Fruit fly (Drosophila melanogaster): ENCODE data around the gene side-IV.

side-IV gene

DNA sequence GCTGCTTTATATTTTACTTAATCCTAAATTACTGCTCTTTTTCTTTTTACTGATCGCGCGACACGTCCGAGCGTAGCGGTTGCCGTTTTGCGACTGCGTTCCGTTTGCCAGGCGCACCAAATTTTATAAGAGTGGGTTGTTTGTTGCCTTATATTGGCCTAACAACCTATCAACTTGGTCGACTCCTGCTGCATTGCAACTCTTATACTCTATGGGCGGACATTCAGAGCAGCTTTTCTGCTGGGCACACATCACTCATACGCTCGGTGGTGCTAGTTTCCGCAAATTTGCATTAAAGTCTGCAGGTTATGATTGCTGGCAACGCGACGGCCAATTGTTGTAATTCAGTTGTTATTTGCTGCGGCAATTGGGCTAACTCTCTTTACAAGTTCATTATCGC lies 35.2 kb upstream of the side-IV start, which contains the start of gene yellow-e:
yellow-e (minus strand) TSS at position 101 of the 400 bp plus-strand sequence.
- no peak for TF ChIP-seq N (GFP tag; optimal IDR thresholded peaks at IDR 0.05)
- TF ChIP-seq Dfd (GFP tag; optimal IDR thresholded peaks at IDR 0.05) = no peak
- no peak for TF ChIP-seq CG9705 (GFP tag; optimal IDR thresholded peaks at IDR 0.05)
- TF ChIP-seq psq (GFP tag; optimal IDR thresholded peaks at IDR 0.05) = no peak
- no peak for TF ChIP-seq Jra (GFP tag; optimal IDR thresholded peaks at IDR 0.05)
- TF ChIP-seq CG32264 (GFP tag; optimal IDR thresholded peaks at IDR 0.05) = no peak
- TF ChIP-seq brk (GFP tag; optimal IDR thresholded peaks at IDR 0.05) = no peak
- no peak for TF ChIP-seq dmrt93B (GFP tag; optimal IDR thresholded peaks at IDR 0.05)
- no peak for TF ChIP-seq GATAd (GFP tag; optimal IDR thresholded peaks at IDR 0.05)
- no peak for TF ChIP-seq Mio (GFP tag; optimal IDR thresholded peaks at IDR 0.05)
- TF ChIP-seq foxo (GFP tag; optimal IDR thresholded peaks at IDR 0.05) = no peak
- no peak for TF ChIP-seq Dif (GFP tag; optimal IDR thresholded peaks at IDR 0.05; ENCODE audit: partially characterized antibody)
- TF ChIP-seq h (GFP tag; optimal IDR thresholded peaks at IDR 0.05) = no peak
- TF ChIP-seq br (GFP tag; optimal IDR thresholded peaks at IDR 0.05) = no peak
- TF ChIP-seq Hr78 (GFP tag; optimal IDR thresholded peaks at IDR 0.05) = no peak
- no peak for TF ChIP-seq jim (GFP tag; optimal IDR thresholded peaks at IDR 0.05)
- no peak for TF ChIP-seq Rel (GFP tag; optimal IDR thresholded peaks at IDR 0.05)
- TF ChIP-seq Rel (tag; optimal IDR thresholded peaks at IDR 0.05) = no peak
- no peak for TF ChIP-seq Hnf4 (GFP tag; optimal IDR thresholded peaks at IDR 0.05)
- no peak for TF ChIP-seq tai (GFP tag; optimal IDR thresholded peaks at IDR 0.05)

DNA sequence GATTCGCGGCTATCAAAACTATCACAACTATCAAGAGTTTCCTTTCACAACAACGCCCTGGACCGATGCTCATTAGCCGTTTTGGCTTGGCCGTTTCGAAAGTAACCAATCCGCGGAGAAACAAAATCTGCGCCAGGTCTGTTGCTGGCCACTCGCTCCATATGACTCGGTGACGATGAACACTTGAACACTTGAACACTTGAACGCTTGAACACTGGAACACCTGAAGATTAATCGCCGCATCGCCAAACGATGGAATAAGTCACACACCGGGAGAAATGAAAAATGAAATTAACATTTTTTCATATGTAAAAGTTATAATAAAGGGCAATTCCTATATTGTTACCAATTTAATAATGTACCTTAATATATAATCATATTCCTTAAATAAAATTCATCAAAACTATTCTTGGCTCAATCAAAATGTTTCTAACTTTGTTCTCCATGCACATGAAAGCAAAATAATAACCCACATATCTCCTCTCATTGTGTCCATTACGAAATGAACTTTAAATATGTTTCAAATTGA lies 33.3 kb upstream of the side-IV start:
- TF ChIP-seq dmrt93B (GFP tag; optimal IDR thresholded peaks at IDR 0.05) (no peak), Sp1 (GFP tag; optimal IDR thresholded peaks at IDR 0.05) (no peak), lola (GFP tag; optimal IDR thresholded peaks at IDR 0.05) (no peak), fru (GFP tag; optimal IDR thresholded peaks at IDR 0.05) (no peak), sage (GFP tag; optimal IDR thresholded peaks at IDR 0.05) (no peak), dl (GFP tag; optimal IDR thresholded peaks at IDR 0.05; ENCODE audit: insufficient read depth in 1 of 2, partially characterized antibody in 2 of 2) (no peak), Rel (GFP tag; optimal IDR thresholded peaks at IDR 0.05) (no peak), Rel (tag; optimal IDR thresholded peaks at IDR 0.05) (no peak), GATAd (GFP tag; optimal IDR thresholded peaks at IDR 0.05) (no peak), dsf (GFP tag; optimal IDR thresholded peaks at IDR 0.05; ENCODE audit: borderline replicate concordance) (no peak), h (GFP tag; optimal IDR thresholded peaks at IDR 0.05) (no peak), rgr (GFP tag; optimal IDR thresholded peaks at IDR 0.05) (no peak), Hr78 (GFP tag; optimal IDR thresholded peaks at IDR 0.05) (no peak)

DNA sequence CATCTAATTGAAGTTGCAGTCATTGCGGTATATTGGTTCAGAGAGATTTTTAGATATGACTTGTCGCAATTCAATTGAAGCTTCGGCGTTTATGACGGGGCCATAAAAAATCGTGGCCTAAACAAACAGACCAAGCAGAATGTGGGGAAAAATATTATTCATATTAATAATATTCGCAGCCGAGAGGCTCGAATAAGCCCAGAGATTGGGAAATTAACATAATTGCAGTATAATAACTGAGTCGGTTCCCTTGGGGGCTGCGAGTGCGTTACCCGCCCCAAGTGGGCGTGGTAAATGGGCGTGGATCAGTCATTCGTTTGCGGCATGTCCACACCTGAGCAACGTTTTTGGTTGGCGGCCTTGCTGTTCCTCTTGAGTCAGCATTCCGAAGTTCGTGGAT lies 30.4 kb upstream of the side-IV start, which contains the start of gene Ir87a:
Ir87a (plus strand) TSS at position 301 of the 400 bp plus-strand sequence.
- TF ChIP-seq ey (GFP tag; optimal IDR thresholded peaks at IDR 0.05) (no peak), CrebA (GFP tag; optimal IDR thresholded peaks at IDR 0.05; ENCODE audit: borderline replicate concordance) (no peak), psq (GFP tag; optimal IDR thresholded peaks at IDR 0.05) (no peak), tai (GFP tag; optimal IDR thresholded peaks at IDR 0.05) (no peak), Dfd (GFP tag; optimal IDR thresholded peaks at IDR 0.05) (no peak), foxo (GFP tag; optimal IDR thresholded peaks at IDR 0.05) (no peak), sv (GFP tag; optimal IDR thresholded peaks at IDR 0.05) (no peak), dmrt93B (GFP tag; optimal IDR thresholded peaks at IDR 0.05) (no peak), HLH106 (tag; optimal IDR thresholded peaks at IDR 0.05) (no peak), Sp1 (GFP tag; optimal IDR thresholded peaks at IDR 0.05) (no peak), pan (optimal IDR thresholded peaks at IDR 0.05) (no peak), fru (GFP tag; optimal IDR thresholded peaks at IDR 0.05) (no peak), GATAd (GFP tag; optimal IDR thresholded peaks at IDR 0.05) (no peak), Jra (GFP tag; optimal IDR thresholded peaks at IDR 0.05) (no peak)

DNA sequence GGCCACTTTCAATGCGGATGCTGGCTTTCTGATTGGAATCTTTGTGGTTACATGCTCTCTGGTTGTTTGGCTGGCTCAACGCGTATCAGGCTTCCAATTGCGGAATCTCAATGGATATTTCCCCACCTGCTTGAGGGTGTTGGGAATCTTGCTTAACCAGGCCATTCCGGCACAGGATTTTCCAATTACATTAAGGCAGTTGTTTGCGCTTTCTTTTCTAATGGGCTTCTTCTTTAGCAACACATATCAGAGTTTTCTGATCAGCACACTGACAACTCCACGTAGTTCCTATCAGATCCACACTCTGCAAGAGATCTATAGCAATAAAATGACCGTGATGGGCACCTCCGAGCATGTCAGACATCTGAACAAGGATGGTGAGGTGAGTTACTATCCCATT lies 28.2 kb upstream of the side-IV start:
- TF ChIP-seq dl (GFP tag; optimal IDR thresholded peaks at IDR 0.05; ENCODE audit: insufficient read depth in 1 of 2, partially characterized antibody in 2 of 2) (no peak), rgr (GFP tag; optimal IDR thresholded peaks at IDR 0.05) (no peak), jim (GFP tag; optimal IDR thresholded peaks at IDR 0.05) (no peak), N (GFP tag; optimal IDR thresholded peaks at IDR 0.05) (no peak), woc (GFP tag; optimal IDR thresholded peaks at IDR 0.05) (no peak), CG32264 (GFP tag; optimal IDR thresholded peaks at IDR 0.05) (no peak), Myc (optimal IDR thresholded peaks at IDR 0.05) (no peak), HLH106 (tag; optimal IDR thresholded peaks at IDR 0.05) (no peak), OdsH (GFP tag; optimal IDR thresholded peaks at IDR 0.05) (no peak), Jra (GFP tag; optimal IDR thresholded peaks at IDR 0.05) (no peak)

Measured in whole organism, wandering third instar larva.